Fruit fly (Drosophila melanogaster) whole organism, prepupa: ENCODE data around the gene Indy.

Source experiments
- CG10631 ChIP-seq: fragments of 200-800 bp; sonication (Bioruptor generic); optimal IDR thresholded peaks from 2 replicates; lab custom pipeline; 2016; ENCODE audit warnings: missing biosample characterization, missing genetic modification characterization
- CG1621 ChIP-seq: fragments of 200-800 bp; sonication (Bioruptor generic); optimal IDR thresholded peaks from 3 replicates; lab custom pipeline; 2018; ENCODE audit warnings: missing biosample characterization, mild to moderate bottlenecking, missing genetic modification characterization
- Sox15 ChIP-seq: fragments of 200-800 bp; sonication (Bioruptor generic); optimal IDR thresholded peaks from 3 replicates; lab custom pipeline; 2016; ENCODE audit warnings: missing biosample characterization, missing genetic modification characterization
- fd59A ChIP-seq: fragments of 200-800 bp; sonication (Bioruptor generic); optimal IDR thresholded peaks from 2 replicates; lab custom pipeline; 2017; ENCODE audit warnings: missing biosample characterization, mild to moderate bottlenecking, missing genetic modification characterization, missing genetic modification reagents
- salr ChIP-seq, 2 experiments: fragments of 200-800 bp; sonication (Bioruptor generic); optimal IDR thresholded peaks; 3 replicates each; lab custom pipeline; 2016 to 2018; ENCODE audit warnings: missing biosample characterization in 2 of 2, missing genetic modification characterization in 2 of 2, mild to moderate bottlenecking in 1 of 2

dm6 chr3L:18865447-18866367, 19.6 kb upstream of the Indy start, which contains the start of gene CG14074:
- TF ChIP-seq salr (GFP tag; optimal IDR thresholded peaks at IDR 0.05; lab: Kevin White, UChicago) (no peak), fd59A (GFP tag; lab: Kevin White, UChicago) (no peak), Sox15 (GFP tag; lab: Kevin White, UChicago) (no peak), CG1621 (tag; lab: Kevin White, UChicago) (no peak), CG10631 (no peak)
